Worm (Caenorhabditis elegans) whole organism, midembryonic: Measurements from ENCODE around the gene F38A1.8.

Experiments used
- T22C8.4 ChIP-seq: fragments of 200-800 bp; sonication (Bioruptor generic); IDR thresholded peaks from 2 replicates; pipeline ENCODE4 v1.3.6; 2022; ENCODE audit warnings: missing genetic modification characterization, missing compliant biosample characterization
- cog-1 ChIP-seq: sonication (generic microtip); optimal IDR thresholded peaks from 2 replicates; lab custom pipeline; 2016; ENCODE audit warnings: missing genetic modification characterization, missing compliant biosample characterization
- klf-2 ChIP-seq: fragments of 200-800 bp; sonication (Bioruptor generic); conservative IDR thresholded peaks from 2 replicates; pipeline ENCODE4 v1.3.6; 2022; ENCODE audit warnings: missing genetic modification reagents, missing genetic modification characterization, missing compliant biosample characterization
- med-1 ChIP-seq: sonication (generic microtip); optimal IDR thresholded peaks from 2 replicates; lab custom pipeline; 2017; ENCODE audit warnings: missing genetic modification characterization, mild to moderate bottlenecking, missing compliant biosample characterization, antibody characterized with exemption, missing genetic modification reagents; ENCODE audit not compliant: insufficient read depth
- ref-1 ChIP-seq: fragments of 200-800 bp; sonication (Bioruptor generic); conservative IDR thresholded peaks from 2 replicates; pipeline ENCODE4 v1.3.6; 2022; ENCODE audit warnings: missing genetic modification reagents, missing genetic modification characterization, missing compliant biosample characterization
- tab-1 ChIP-seq: fragments of 200-800 bp; sonication (Bioruptor generic); IDR thresholded peaks from 2 replicates; pipeline ENCODE4 v1.3.6; 2022; ENCODE audit warnings: missing genetic modification characterization, missing compliant biosample characterization
- ztf-23 ChIP-seq: fragments of 200-800 bp; sonication (Bioruptor generic); IDR thresholded peaks from 2 replicates; pipeline ENCODE4 v1.3.6; 2022; ENCODE audit warnings: missing genetic modification reagents, missing genetic modification characterization, missing compliant biosample characterization
- ztf-29 ChIP-seq: fragments of 200-800 bp; sonication (Bioruptor generic); IDR thresholded peaks from 2 replicates; pipeline ENCODE4 v1.3.6; 2022; ENCODE audit warnings: missing genetic modification reagents, missing genetic modification characterization, missing compliant biosample characterization

DNA sequence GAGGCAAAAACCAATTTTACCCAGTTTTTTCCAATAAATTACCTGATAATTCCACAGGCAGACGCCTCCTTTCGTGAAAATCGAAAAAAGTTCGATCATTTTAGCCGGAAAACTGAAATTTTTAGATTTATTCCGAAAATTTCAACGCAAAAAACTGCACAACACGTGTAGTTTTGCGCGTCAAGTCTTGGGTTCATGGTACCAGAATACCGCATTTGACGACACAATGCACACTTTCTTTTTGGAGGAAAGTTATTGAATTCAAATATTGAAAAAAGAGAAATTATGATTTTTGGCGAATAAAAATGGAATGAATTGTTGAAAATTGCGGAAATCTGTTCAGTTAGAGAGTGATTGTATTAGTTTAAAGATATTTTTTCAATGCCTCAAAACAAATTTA is at the start of gene F38A1.8:
- TF ChIP-seq ref-1 (GFP tag; lab: Robert Waterston, UW) (no peak), tab-1 (GFP tag; lab: Robert Waterston, UW) (no peak), klf-2 (GFP tag; lab: Robert Waterston, UW) (no peak), ztf-23 (GFP tag; lab: Robert Waterston, UW) (0 out of 2 replicates have a peak, but pooled peaks have one; percentile 41), T22C8.4 (GFP tag; lab: Robert Waterston, UW) (no peak), ztf-29 (GFP tag; lab: Robert Waterston, UW) (no peak), cog-1 (tag; lab: Kevin White, UChicago) (no peak), med-1 (no peak)
